Worm (Caenorhabditis elegans) whole organism, L3 larva: ENCODE measurements around the gene rbm-42.
A peak's percentile ranks its signal among the peaks of the same experiment; 100 is the strongest.

ENCODE experiments used
- ZK546.5 ChIP-seq: sonication (generic microtip); optimal IDR thresholded peaks from 2 replicates; lab custom pipeline; 2017; ENCODE audit warnings: missing biosample characterization, missing genetic modification characterization
- aly-2 ChIP-seq: fragments of 150-350 bp; optimal IDR thresholded peaks from 2 replicates; lab custom pipeline; 2014; ENCODE audit warnings: missing biosample characterization, missing genetic modification characterization
- ama-1 ChIP-seq: fragments of 150-350 bp; optimal IDR thresholded peaks from 2 replicates; lab custom pipeline; 2018
- egl-5 ChIP-seq: fragments of 150-350 bp; optimal IDR thresholded peaks from 2 replicates; lab custom pipeline; 2017; ENCODE audit warnings: missing biosample characterization, missing genetic modification reagents, missing genetic modification characterization, inconsistent platforms
- eor-1 ChIP-seq, 2 experiments: fragments of 150-350 bp; optimal IDR thresholded peaks; 2 replicates each; lab custom pipeline; 2014 to 2018; ENCODE audit warnings: missing biosample characterization in 2 of 2, missing genetic modification characterization in 2 of 2
- fkh-10 ChIP-seq: sonication (generic microtip); optimal IDR thresholded peaks from 2 replicates; lab custom pipeline; 2017; ENCODE audit warnings: missing biosample characterization, missing genetic modification reagents, missing genetic modification characterization
- fos-1 ChIP-seq: fragments of 150-350 bp; optimal IDR thresholded peaks from 2 replicates; lab custom pipeline; 2014; ENCODE audit warnings: missing biosample characterization, missing genetic modification characterization
- jun-1 ChIP-seq: fragments of 150-350 bp; optimal IDR thresholded peaks from 2 replicates; lab custom pipeline; 2014; ENCODE audit warnings: missing biosample characterization, missing genetic modification reagents, missing genetic modification characterization
- lin-15B ChIP-seq: fragments of 150-350 bp; optimal IDR thresholded peaks from 2 replicates; lab custom pipeline; 2014; ENCODE audit warnings: missing biosample characterization, missing genetic modification characterization
- lin-39 ChIP-seq: fragments of 150-350 bp; optimal IDR thresholded peaks from 2 replicates; lab custom pipeline; 2018; ENCODE audit warnings: missing biosample characterization, missing genetic modification reagents, missing genetic modification characterization
- lsy-12 ChIP-seq: sonication (generic microtip); optimal IDR thresholded peaks from 2 replicates; lab custom pipeline; 2016; ENCODE audit warnings: mild to moderate bottlenecking, missing genetic modification characterization, missing compliant biosample characterization
- mdl-1 ChIP-seq: fragments of 150-350 bp; optimal IDR thresholded peaks from 2 replicates; lab custom pipeline; 2014; ENCODE audit warnings: missing biosample characterization, missing genetic modification characterization
- mml-1 ChIP-seq: fragments of 150-350 bp; sonication (generic microtip); optimal IDR thresholded peaks from 3 replicates; lab custom pipeline; 2014; ENCODE audit warnings: missing biosample characterization, missing genetic modification characterization
- nfya-1 ChIP-seq: sonication (generic microtip); optimal IDR thresholded peaks from 2 replicates; lab custom pipeline; 2017; ENCODE audit warnings: missing genetic modification characterization, mild to moderate bottlenecking, missing compliant biosample characterization, antibody characterized with exemption, moderate library complexity; ENCODE audit not compliant: insufficient read depth
- nhr-11 ChIP-seq: fragments of 150-350 bp; optimal IDR thresholded peaks from 2 replicates; lab custom pipeline; 2014; ENCODE audit warnings: missing biosample characterization, missing genetic modification characterization
- nhr-12 ChIP-seq: fragments of 150-350 bp; optimal IDR thresholded peaks from 2 replicates; lab custom pipeline; 2014; ENCODE audit warnings: missing biosample characterization, missing genetic modification characterization
- nhr-23 ChIP-seq: fragments of 150-350 bp; optimal IDR thresholded peaks from 2 replicates; lab custom pipeline; 2014; ENCODE audit warnings: missing biosample characterization, missing genetic modification reagents, missing genetic modification characterization
- nhr-25 ChIP-seq: sonication (generic microtip); optimal IDR thresholded peaks from 2 replicates; lab custom pipeline; 2017; ENCODE audit warnings: missing biosample characterization, missing genetic modification characterization
- nhr-28 ChIP-seq: fragments of 150-350 bp; optimal IDR thresholded peaks from 2 replicates; lab custom pipeline; 2014; ENCODE audit warnings: missing biosample characterization, missing genetic modification characterization
- nhr-43 ChIP-seq: sonication (generic microtip); optimal IDR thresholded peaks from 2 replicates; lab custom pipeline; 2016; ENCODE audit warnings: mild to moderate bottlenecking, missing genetic modification characterization, missing compliant biosample characterization; ENCODE audit not compliant: poor library complexity, severe bottlenecking
- nhr-67 ChIP-seq: fragments of 150-350 bp; optimal IDR thresholded peaks from 2 replicates; lab custom pipeline; 2014; ENCODE audit warnings: missing biosample characterization, missing genetic modification characterization
- nhr-76 ChIP-seq: fragments of 150-350 bp; sonication (generic microtip); optimal IDR thresholded peaks from 5 replicates; lab custom pipeline; 2014; ENCODE audit warnings: missing biosample characterization, missing genetic modification characterization
- nhr-77 ChIP-seq: fragments of 150-350 bp; optimal IDR thresholded peaks from 2 replicates; lab custom pipeline; 2014; ENCODE audit warnings: missing biosample characterization, missing genetic modification characterization
- pha-4 ChIP-seq: fragments of 150-350 bp; optimal IDR thresholded peaks from 2 replicates; lab custom pipeline; 2014; ENCODE audit warnings: missing biosample characterization, missing genetic modification reagents, missing genetic modification characterization
- skn-1 ChIP-seq: fragments of 150-350 bp; optimal IDR thresholded peaks from 2 replicates; lab custom pipeline; 2014; ENCODE audit warnings: missing biosample characterization, missing genetic modification characterization
- tbx-2 ChIP-seq: sonication (generic microtip); optimal IDR thresholded peaks from 2 replicates; lab custom pipeline; 2016; ENCODE audit warnings: mild to moderate bottlenecking, missing genetic modification characterization, missing compliant biosample characterization
- unc-39 ChIP-seq: sonication (generic microtip); optimal IDR thresholded peaks from 4 replicates; lab custom pipeline; 2017; ENCODE audit warnings: missing biosample characterization, missing genetic modification characterization
- unc-62 ChIP-seq: fragments of 150-350 bp; sonication (generic microtip); optimal IDR thresholded peaks from 4 replicates; lab custom pipeline; 2014; ENCODE audit warnings: missing biosample characterization, missing genetic modification reagents, missing genetic modification characterization
- zag-1 ChIP-seq: fragments of 150-350 bp; optimal IDR thresholded peaks from 2 replicates; lab custom pipeline; 2014; ENCODE audit warnings: missing biosample characterization, missing genetic modification characterization
- ztf-11 ChIP-seq: fragments of 150-350 bp; optimal IDR thresholded peaks from 2 replicates; lab custom pipeline; 2014; ENCODE audit warnings: missing biosample characterization, missing genetic modification characterization
- ztf-4 ChIP-seq: fragments of 150-350 bp; optimal IDR thresholded peaks from 2 replicates; lab custom pipeline; 2014; ENCODE audit warnings: missing biosample characterization, missing genetic modification characterization

rbm-42 gene

ce11 chrIII:5165745-5166144 is 12.7 kb upstream of the rbm-42 start:
- TF ChIP-seq ama-1 (no peak), nhr-43 (tag; lab: Kevin White, UChicago) (peak; percentile 68), nhr-28 (no peak), ztf-11 (tag; lab: Kevin White, UChicago) (no peak), nhr-25 (peak; percentile 29), unc-39 (tag; lab: Kevin White, UChicago) (no peak), lin-39 (tag; lab: Kevin White, UChicago) (no peak), fos-1 (tag; lab: Kevin White, UChicago) (no peak), nhr-67 (tag; lab: Kevin White, UChicago) (no peak), lsy-12 (tag; lab: Kevin White, UChicago) (no peak), eor-1 (tag; optimal IDR thresholded peaks at IDR 0.05; lab: Kevin White, UChicago) (no peak)
- TF ChIP-seq, all 47 proteins: peak for 2

- TF ChIP-seq zag-1 (tag; lab: Kevin White, UChicago) = no peak
Measured at ce11 chrIII:5165211-5165610, 12.2 kb upstream of the rbm-42 start, which contains the start of gene T10F2.2. Gene T10F2.2 (minus strand): TSS chrIII:5165311.

ce11 chrIII:5162820-5163631 is 10.0 kb upstream of the rbm-42 start, which contains the start of gene gars-1:
Gene gars-1 (minus strand): TSS chrIII:5163627.
- TF ChIP-seq pha-4 (tag; lab: Kevin White, UChicago) (peak; percentile 4), nhr-12 (tag; lab: Kevin White, UChicago) (no peak), lin-15B (tag; lab: Kevin White, UChicago) (peak; percentile 37), nfya-1 (peak; percentile 36), mml-1 (tag; lab: Kevin White, UChicago) (no peak), nhr-25 (peak; percentile 52), jun-1 (no peak), ama-1 (peak; percentile 75), skn-1 (tag; lab: Kevin White, UChicago) (no peak)

- TF ChIP-seq unc-62 (GFP tag; lab: Kevin White, UChicago) (no peak), aly-2 (tag; lab: Kevin White, UChicago) (no peak), ztf-4 (tag; lab: Kevin White, UChicago) (no peak), nhr-76 (tag; lab: Kevin White, UChicago) (no peak), egl-5 (tag; lab: Kevin White, UChicago) (no peak), jun-1 (no peak), mdl-1 (tag; lab: Kevin White, UChicago) (no peak), nfya-1 (no peak), skn-1 (tag; lab: Kevin White, UChicago) (no peak), fos-1 (tag; lab: Kevin White, UChicago) (no peak), lin-39 (tag; lab: Kevin White, UChicago) (no peak), nhr-23 (tag; lab: Kevin White, UChicago) (no peak), nhr-11 (tag; lab: Kevin White, UChicago) (no peak), fkh-10 (GFP tag; lab: Kevin White, UChicago) (no peak)
- TF ChIP-seq, all 47 proteins: peak for 0
Measured at ce11 chrIII:5160803-5161202, 7.8 kb upstream of the rbm-42 start.

ce11 chrIII:5159505-5159904 is 6.5 kb upstream of the rbm-42 start, which contains the start of gene T10F2.5:
Gene T10F2.5 (minus strand): TSS chrIII:5159605.
- no peak for TF ChIP-seq ama-1
- no peak for TF ChIP-seq lin-39 (tag; lab: Kevin White, UChicago)
- TF ChIP-seq nhr-43 (tag; lab: Kevin White, UChicago) = peak; percentile 9
- TF ChIP-seq unc-62 (GFP tag; lab: Kevin White, UChicago) = no peak
- peak; percentile 0 for TF ChIP-seq nhr-23 (tag; lab: Kevin White, UChicago)

- no peak for TF ChIP-seq tbx-2 (tag; lab: Kevin White, UChicago)
- TF ChIP-seq aly-2 (tag; lab: Kevin White, UChicago) = no peak
- TF ChIP-seq nhr-23 (tag; lab: Kevin White, UChicago) = no peak
- no peak for TF ChIP-seq nhr-11 (tag; lab: Kevin White, UChicago)
- TF ChIP-seq nhr-77 (tag; lab: Kevin White, UChicago) = no peak
- no peak for TF ChIP-seq fkh-10 (GFP tag; lab: Kevin White, UChicago)
- TF ChIP-seq nhr-67 (tag; lab: Kevin White, UChicago) = no peak
- no peak for TF ChIP-seq lsy-12 (tag; lab: Kevin White, UChicago)
- no peak for TF ChIP-seq ZK546.5 (tag; lab: Kevin White, UChicago)
- TF ChIP-seq, all 47 proteins: peak for 0
Measured at ce11 chrIII:5158674-5159073, 5.6 kb upstream of the rbm-42 start, which contains the start of gene oxy-4. Gene oxy-4 (minus strand): TSS chrIII:5158774.
